Worm (Caenorhabditis elegans) whole organism, late embryonic: Measurements from ENCODE around the gene C39B5.2.

Experiments used
- T23F11.4 ChIP-seq: fragments of 200-800 bp; sonication (Bioruptor generic); optimal IDR thresholded peaks from 2 replicates; lab custom pipeline; 2018; ENCODE audit warnings: mild to moderate bottlenecking, missing genetic modification characterization, missing compliant biosample characterization
- ets-4 ChIP-seq: sonication (generic microtip); optimal IDR thresholded peaks from 2 replicates; lab custom pipeline; 2016; ENCODE audit warnings: missing genetic modification characterization, missing compliant biosample characterization
- lim-6 ChIP-seq: sonication (generic microtip); optimal IDR thresholded peaks from 2 replicates; lab custom pipeline; 2016; ENCODE audit warnings: missing genetic modification characterization, missing compliant biosample characterization
- madf-2 ChIP-seq: sonication (generic microtip); optimal IDR thresholded peaks from 2 replicates; lab custom pipeline; 2017; ENCODE audit warnings: missing genetic modification characterization, missing compliant biosample characterization
- nfya-1 ChIP-seq: sonication (generic microtip); optimal IDR thresholded peaks from 2 replicates; lab custom pipeline; 2017; ENCODE audit warnings: missing genetic modification characterization, mild to moderate bottlenecking, missing compliant biosample characterization, antibody characterized with exemption, moderate library complexity
- nhr-11 ChIP-seq: fragments of 150-350 bp; optimal IDR thresholded peaks from 2 replicates; lab custom pipeline; 2014; ENCODE audit warnings: missing biosample characterization, missing genetic modification characterization
- pha-4 ChIP-seq: fragments of 150-350 bp; optimal IDR thresholded peaks from 2 replicates; lab custom pipeline; 2018; ENCODE audit warnings: missing biosample characterization, missing genetic modification reagents, missing genetic modification characterization
- pros-1 ChIP-seq: fragments of 150-350 bp; optimal IDR thresholded peaks from 2 replicates; lab custom pipeline; 2014; ENCODE audit warnings: missing biosample characterization, missing genetic modification reagents, missing genetic modification characterization
- unc-86 ChIP-seq: sonication (generic microtip); optimal IDR thresholded peaks from 2 replicates; lab custom pipeline; 2016; ENCODE audit warnings: missing genetic modification characterization, missing compliant biosample characterization

DNA sequence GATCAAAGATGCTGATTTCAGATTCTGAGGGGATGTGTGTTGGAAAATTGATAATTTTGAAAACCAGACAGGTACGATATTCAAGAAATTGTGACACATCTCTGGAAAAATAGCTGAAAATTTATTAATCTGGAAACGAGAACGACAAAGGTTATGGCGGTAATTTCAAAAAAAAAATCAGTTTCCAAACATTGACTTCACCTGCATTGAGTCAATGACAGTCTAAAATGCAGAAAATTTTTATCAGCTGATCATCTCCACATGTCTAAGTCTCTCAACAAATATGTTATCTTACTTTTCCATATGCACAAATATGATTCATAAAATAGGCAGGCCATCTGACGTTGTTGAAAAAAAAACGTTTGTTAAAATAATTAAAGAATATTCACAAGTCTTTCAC, 37.4 kb downstream of the C39B5.2 start, which contains the start of gene fbxa-48:
- TF ChIP-seq pha-4 (tag; lab: Kevin White, UChicago) (no peak), unc-86 (tag; lab: Kevin White, UChicago) (no peak), pros-1 (tag; lab: Kevin White, UChicago) (no peak), ets-4 (tag; lab: Kevin White, UChicago) (no peak), nfya-1 (tag; lab: Kevin White, UChicago) (no peak), lim-6 (tag; lab: Kevin White, UChicago) (no peak), T23F11.4 (GFP tag; lab: Kevin White, UChicago) (no peak), madf-2 (tag; lab: Kevin White, UChicago) (no peak), nhr-11 (tag; lab: Kevin White, UChicago) (no peak)
